Worm (Caenorhabditis elegans): ENCODE data around the gene cup-4.
A peak's percentile ranks its signal among the peaks of the same experiment; 100 is the strongest.

The cup-4 gene

ce11 chrIII:7897733-7898132 lies 31.4 kb downstream of the cup-4 start:
- TF ChIP-seq somi-1 (GFP tag; optimal IDR thresholded peaks at IDR 0.05) (peak; percentile 19), Y53G8AR.9 (GFP tag; conservative IDR thresholded peaks at IDR 0.05) (no peak)

- TF ChIP-seq him-1 (tag; optimal IDR thresholded peaks at IDR 0.05): no peak
- no peak for TF ChIP-seq B0336.3 (GFP tag; IDR thresholded peaks at IDR 0.05)
- TF ChIP-seq attf-5 (GFP tag; optimal IDR thresholded peaks at IDR 0.05): no peak
- no peak for TF ChIP-seq madf-10 (tag; optimal IDR thresholded peaks at IDR 0.05)
- TF ChIP-seq C17E4.6 (GFP tag; IDR thresholded peaks at IDR 0.05): no peak
- TF ChIP-seq dpff-1 (tag; optimal IDR thresholded peaks at IDR 0.05): no peak
- no peak for TF ChIP-seq hmg-20 (GFP tag; IDR thresholded peaks at IDR 0.05)
- no peak for TF ChIP-seq ceh-100 (GFP tag; IDR thresholded peaks at IDR 0.05)
- no peak for TF ChIP-seq nhr-120 (GFP tag; IDR thresholded peaks at IDR 0.05)
- TF ChIP-seq hmg-1.2 (GFP tag; IDR thresholded peaks at IDR 0.05): no peak
- no peak for TF ChIP-seq snpc-1.1 (tag; optimal IDR thresholded peaks at IDR 0.05; ENCODE audit: insufficient read depth)
- no peak for TF ChIP-seq lin-35 (GFP tag; optimal IDR thresholded peaks at IDR 0.05)
Observed at ce11 chrIII:7900733-7901132, 34.4 kb downstream of the cup-4 start, which contains the start of gene best-24. best-24 (plus strand) TSS chrIII:7901033.

ce11 chrIII:7903427-7903826 lies 37.1 kb downstream of the cup-4 start:
- TF ChIP-seq K12H6.12 (tag; optimal IDR thresholded peaks at IDR 0.05) (no peak), egrh-3 (GFP tag; IDR thresholded peaks at IDR 0.05) (no peak), die-1 (tag; optimal IDR thresholded peaks at IDR 0.05) (no peak), ceh-79 (tag; optimal IDR thresholded peaks at IDR 0.05) (no peak), ztf-6 (GFP tag; IDR thresholded peaks at IDR 0.05) (no peak)

- TF ChIP-seq sptf-2 (GFP tag; optimal IDR thresholded peaks at IDR 0.05): no peak
- TF ChIP-seq mxl-1 (tag; optimal IDR thresholded peaks at IDR 0.05): no peak
- TF ChIP-seq lin-54 (GFP tag; optimal IDR thresholded peaks at IDR 0.05): no peak
- TF ChIP-seq ceh-91 (GFP tag; IDR thresholded peaks at IDR 0.05): no peak
- no peak for TF ChIP-seq let-526 (GFP tag; IDR thresholded peaks at IDR 0.05)
- no peak for TF ChIP-seq ceh-40 (GFP tag; IDR thresholded peaks at IDR 0.05)
- TF ChIP-seq ztf-22 (GFP tag; optimal IDR thresholded peaks at IDR 0.05): no peak
- TF ChIP-seq gei-17 (GFP tag; optimal IDR thresholded peaks at IDR 0.05): no peak
- TF ChIP-seq K12H6.12 (tag; optimal IDR thresholded peaks at IDR 0.05): no peak
- TF ChIP-seq athp-1 (tag; optimal IDR thresholded peaks at IDR 0.05): no peak
- no peak for TF ChIP-seq hrde-1 (tag; optimal IDR thresholded peaks at IDR 0.05; ENCODE audit: borderline replicate concordance)
- no peak for TF ChIP-seq tlf-1 (GFP tag; optimal IDR thresholded peaks at IDR 0.05)
- TF ChIP-seq bed-2 (GFP tag; IDR thresholded peaks at IDR 0.05): no peak
- no peak for TF ChIP-seq hmg-1.2 (GFP tag; IDR thresholded peaks at IDR 0.05)
- TF ChIP-seq B0019.2 (GFP tag; conservative IDR thresholded peaks at IDR 0.05): no peak
- no peak for TF ChIP-seq K11D2.4 (GFP tag; IDR thresholded peaks at IDR 0.05)
- no peak for TF ChIP-seq F55B11.4 (tag; optimal IDR thresholded peaks at IDR 0.05; ENCODE audit: borderline replicate concordance, insufficient read depth)
- no peak for TF ChIP-seq efl-1 (GFP tag; optimal IDR thresholded peaks at IDR 0.05)
- no peak for TF ChIP-seq tbp1 (GFP tag; optimal IDR thresholded peaks at IDR 0.05)
Observed at ce11 chrIII:7907515-7907914, 41.2 kb downstream of the cup-4 start, which contains the start of gene pcp-5. pcp-5 (minus strand) TSS chrIII:7907615.
